Worm (Caenorhabditis elegans) whole organism, L3 larva: ENCODE measurements around the gene trf-1.

Experiments used
- ZK546.5 ChIP-seq: sonication (generic microtip); optimal IDR thresholded peaks from 2 replicates; lab custom pipeline; 2017; ENCODE audit warnings: missing biosample characterization, missing genetic modification characterization
- aly-2 ChIP-seq: fragments of 150-350 bp; optimal IDR thresholded peaks from 2 replicates; lab custom pipeline; 2014; ENCODE audit warnings: missing biosample characterization, missing genetic modification characterization
- ama-1 ChIP-seq: fragments of 150-350 bp; optimal IDR thresholded peaks from 2 replicates; lab custom pipeline; 2018
- ceh-28 ChIP-seq: fragments of 150-350 bp; optimal IDR thresholded peaks from 2 replicates; lab custom pipeline; 2014; ENCODE audit warnings: missing biosample characterization, missing genetic modification reagents, missing genetic modification characterization
- ceh-82 ChIP-seq: fragments of 150-350 bp; optimal IDR thresholded peaks from 2 replicates; lab custom pipeline; 2014; ENCODE audit warnings: missing biosample characterization, missing genetic modification characterization
- ceh-9 ChIP-seq: sonication (generic microtip); optimal IDR thresholded peaks from 2 replicates; lab custom pipeline; 2018; ENCODE audit warnings: missing biosample characterization, missing genetic modification characterization
- egl-5 ChIP-seq: fragments of 150-350 bp; optimal IDR thresholded peaks from 2 replicates; lab custom pipeline; 2017; ENCODE audit warnings: missing biosample characterization, missing genetic modification reagents, missing genetic modification characterization, inconsistent platforms
- elt-1 ChIP-seq: fragments of 150-350 bp; optimal IDR thresholded peaks from 2 replicates; lab custom pipeline; 2014; ENCODE audit warnings: missing biosample characterization, missing genetic modification characterization
- elt-2 ChIP-seq: sonication (generic microtip); optimal IDR thresholded peaks from 2 replicates; lab custom pipeline; 2016; ENCODE audit warnings: missing genetic modification reagents, mild to moderate bottlenecking, missing genetic modification characterization, missing compliant biosample characterization
- elt-3 ChIP-seq, 3 experiments: fragments of 150-350 bp in 1 of 3; sonication (generic microtip) in 2 of 3; optimal IDR thresholded peaks; 2 replicates in 2 of 3; 4 replicates in 1 of 3; lab custom pipeline; 2014 to 2017; ENCODE audit warnings: missing biosample characterization in 3 of 3, missing genetic modification characterization in 3 of 3
- fkh-10 ChIP-seq: sonication (generic microtip); optimal IDR thresholded peaks from 2 replicates; lab custom pipeline; 2017; ENCODE audit warnings: missing biosample characterization, missing genetic modification reagents, missing genetic modification characterization
- fkh-2 ChIP-seq: fragments of 150-350 bp; optimal IDR thresholded peaks from 2 replicates; lab custom pipeline; 2014; ENCODE audit warnings: missing biosample characterization, missing genetic modification reagents, missing genetic modification characterization
- hmg-11 ChIP-seq: sonication (generic microtip); optimal IDR thresholded peaks from 2 replicates; lab custom pipeline; 2016; ENCODE audit warnings: missing genetic modification characterization, missing compliant biosample characterization
- jun-1 ChIP-seq: fragments of 150-350 bp; optimal IDR thresholded peaks from 2 replicates; lab custom pipeline; 2014; ENCODE audit warnings: missing biosample characterization, missing genetic modification reagents, missing genetic modification characterization
- lin-15B ChIP-seq: fragments of 150-350 bp; optimal IDR thresholded peaks from 2 replicates; lab custom pipeline; 2014; ENCODE audit warnings: missing biosample characterization, missing genetic modification characterization
- lsy-12 ChIP-seq: sonication (generic microtip); optimal IDR thresholded peaks from 2 replicates; lab custom pipeline; 2016; ENCODE audit warnings: mild to moderate bottlenecking, missing genetic modification characterization, missing compliant biosample characterization
- mdl-1 ChIP-seq: fragments of 150-350 bp; optimal IDR thresholded peaks from 2 replicates; lab custom pipeline; 2014; ENCODE audit warnings: missing biosample characterization, missing genetic modification characterization
- nfya-1 ChIP-seq: sonication (generic microtip); optimal IDR thresholded peaks from 2 replicates; lab custom pipeline; 2017; ENCODE audit warnings: missing genetic modification characterization, mild to moderate bottlenecking, missing compliant biosample characterization, antibody characterized with exemption, moderate library complexity; ENCODE audit not compliant: insufficient read depth
- nhr-11 ChIP-seq: fragments of 150-350 bp; optimal IDR thresholded peaks from 2 replicates; lab custom pipeline; 2014; ENCODE audit warnings: missing biosample characterization, missing genetic modification characterization
- nhr-12 ChIP-seq: fragments of 150-350 bp; optimal IDR thresholded peaks from 2 replicates; lab custom pipeline; 2014; ENCODE audit warnings: missing biosample characterization, missing genetic modification characterization
- nhr-23 ChIP-seq: fragments of 150-350 bp; optimal IDR thresholded peaks from 2 replicates; lab custom pipeline; 2014; ENCODE audit warnings: missing biosample characterization, missing genetic modification reagents, missing genetic modification characterization
- nhr-237 ChIP-seq: fragments of 150-350 bp; optimal IDR thresholded peaks from 2 replicates; lab custom pipeline; 2014; ENCODE audit warnings: missing biosample characterization, missing genetic modification characterization
- nhr-25 ChIP-seq: sonication (generic microtip); optimal IDR thresholded peaks from 2 replicates; lab custom pipeline; 2017; ENCODE audit warnings: missing biosample characterization, missing genetic modification characterization
- nhr-76 ChIP-seq: fragments of 150-350 bp; sonication (generic microtip); optimal IDR thresholded peaks from 5 replicates; lab custom pipeline; 2014; ENCODE audit warnings: missing biosample characterization, missing genetic modification characterization
- nhr-77 ChIP-seq: fragments of 150-350 bp; optimal IDR thresholded peaks from 2 replicates; lab custom pipeline; 2014; ENCODE audit warnings: missing biosample characterization, missing genetic modification characterization
- pha-4 ChIP-seq: fragments of 150-350 bp; optimal IDR thresholded peaks from 2 replicates; lab custom pipeline; 2014; ENCODE audit warnings: missing biosample characterization, missing genetic modification reagents, missing genetic modification characterization
- pqm-1 ChIP-seq: fragments of 150-350 bp; optimal IDR thresholded peaks from 2 replicates; lab custom pipeline; 2017; ENCODE audit warnings: missing biosample characterization, missing genetic modification characterization, inconsistent platforms
- sea-2 ChIP-seq: fragments of 150-350 bp; sonication (generic microtip); optimal IDR thresholded peaks from 4 replicates; lab custom pipeline; 2014; ENCODE audit warnings: missing biosample characterization, missing genetic modification reagents, missing genetic modification characterization
- skn-1 ChIP-seq: fragments of 150-350 bp; optimal IDR thresholded peaks from 2 replicates; lab custom pipeline; 2014; ENCODE audit warnings: missing biosample characterization, missing genetic modification characterization
- tbx-2 ChIP-seq: sonication (generic microtip); optimal IDR thresholded peaks from 2 replicates; lab custom pipeline; 2016; ENCODE audit warnings: mild to moderate bottlenecking, missing genetic modification characterization, missing compliant biosample characterization
- unc-39 ChIP-seq: sonication (generic microtip); optimal IDR thresholded peaks from 4 replicates; lab custom pipeline; 2017; ENCODE audit warnings: missing biosample characterization, missing genetic modification characterization
- unc-62 ChIP-seq: fragments of 150-350 bp; sonication (generic microtip); optimal IDR thresholded peaks from 4 replicates; lab custom pipeline; 2014; ENCODE audit warnings: missing biosample characterization, missing genetic modification reagents, missing genetic modification characterization

The trf-1 gene

DNA sequence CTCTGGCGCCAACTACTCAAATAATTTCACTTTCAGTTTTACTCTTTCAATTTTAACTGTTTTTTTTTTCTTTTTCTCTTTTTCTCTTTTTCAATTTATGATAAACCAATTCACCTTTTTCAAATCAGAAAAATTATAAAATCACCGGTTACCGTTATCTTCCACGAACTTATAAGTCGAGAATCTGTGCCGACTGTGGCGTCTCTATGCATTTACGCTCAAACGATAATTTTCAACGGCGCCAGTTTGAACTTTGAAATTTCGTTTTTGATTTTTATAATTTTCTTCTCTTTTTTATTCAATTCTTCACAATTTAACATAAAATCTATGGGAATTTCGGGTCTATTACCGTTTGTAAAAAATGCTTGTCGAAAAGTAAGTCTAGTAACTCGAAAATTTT, 6.8 kb upstream of the trf-1 start, which contains the start of gene exo-1:
Gene exo-1, plus strand, starts transcription at position 101 of the 400 bp plus-strand sequence.
- TF ChIP-seq nhr-23 (tag; lab: Kevin White, UChicago) (peak; percentile 82), tbx-2 (tag; lab: Kevin White, UChicago) (no peak), pqm-1 (tag; lab: Kevin White, UChicago) (peak; percentile 70), skn-1 (tag; lab: Kevin White, UChicago) (peak; percentile 29), elt-3 (tag; optimal IDR thresholded peaks at IDR 0.05; lab: Kevin White, UChicago) (peak in 1 of 3 experiments; percentile 6), lsy-12 (tag; lab: Kevin White, UChicago) (no peak), lin-15B (tag; lab: Kevin White, UChicago) (peak; percentile 81), egl-5 (tag; lab: Kevin White, UChicago) (no peak), nhr-25 (peak; percentile 54), ceh-28 (peak; percentile 71), nfya-1 (tag; lab: Kevin White, UChicago) (peak; percentile 70), aly-2 (tag; lab: Kevin White, UChicago) (no peak), pha-4 (tag; lab: Kevin White, UChicago) (peak; percentile 79)
- TF ChIP-seq, all 47 proteins: peak for 9

DNA sequence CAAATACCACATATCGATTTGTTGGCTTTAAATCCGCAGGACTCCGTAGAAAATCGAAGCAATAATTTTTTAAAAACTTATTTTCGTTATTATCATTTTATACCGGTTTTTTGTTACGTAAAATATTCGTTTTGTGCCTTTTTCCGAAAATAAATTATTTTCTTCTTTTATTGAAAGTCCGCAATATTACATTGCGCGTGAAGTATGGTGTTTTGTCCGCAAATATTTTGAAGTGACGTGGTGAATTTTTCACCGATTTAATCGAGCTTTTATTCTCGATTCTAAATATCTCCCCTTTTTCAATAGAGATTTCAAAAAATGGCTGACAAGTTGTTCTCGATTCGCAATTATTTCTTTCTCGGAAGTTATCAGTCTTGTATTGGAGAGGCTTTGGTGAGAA, 4.2 kb upstream of the trf-1 start, which contains the start of gene cope-1:
Gene cope-1, plus strand, starts transcription at position 229 of the 400 bp plus-strand sequence.
- TF ChIP-seq mdl-1 (tag; lab: Kevin White, UChicago): no peak
- no peak for TF ChIP-seq elt-1 (tag; lab: Kevin White, UChicago)
- TF ChIP-seq lin-15B (tag; lab: Kevin White, UChicago): peak; percentile 28
- peak; percentile 46 for TF ChIP-seq nfya-1 (tag; lab: Kevin White, UChicago)
- no peak for TF ChIP-seq sea-2 (GFP tag; lab: Kevin White, UChicago)
- TF ChIP-seq hmg-11 (tag; lab: Kevin White, UChicago): peak; percentile 67
- TF ChIP-seq, all 47 proteins: peak for 3

DNA sequence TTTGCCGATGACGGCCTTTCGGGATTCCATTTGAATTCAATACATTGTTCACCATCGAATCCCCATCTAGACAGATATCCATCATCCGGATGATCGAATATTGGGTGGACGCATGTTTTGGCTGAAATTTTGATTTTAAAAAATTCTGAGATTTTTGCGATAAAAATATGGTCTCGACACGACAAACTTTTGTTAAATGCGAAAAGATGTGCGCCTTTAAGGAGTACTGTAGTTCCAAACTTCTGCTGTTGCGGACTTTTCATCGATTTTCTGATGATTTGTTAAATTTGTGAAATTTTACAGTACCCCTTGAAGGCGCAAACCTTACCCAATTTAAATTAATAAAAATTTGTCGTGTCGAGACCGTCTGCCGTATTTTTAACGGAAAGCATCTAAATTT, 2.4 kb upstream of the trf-1 start:
- TF ChIP-seq ama-1 (lab: Kevin White, UChicago) (peak; percentile 37), sea-2 (GFP tag; lab: Kevin White, UChicago) (no peak)

DNA sequence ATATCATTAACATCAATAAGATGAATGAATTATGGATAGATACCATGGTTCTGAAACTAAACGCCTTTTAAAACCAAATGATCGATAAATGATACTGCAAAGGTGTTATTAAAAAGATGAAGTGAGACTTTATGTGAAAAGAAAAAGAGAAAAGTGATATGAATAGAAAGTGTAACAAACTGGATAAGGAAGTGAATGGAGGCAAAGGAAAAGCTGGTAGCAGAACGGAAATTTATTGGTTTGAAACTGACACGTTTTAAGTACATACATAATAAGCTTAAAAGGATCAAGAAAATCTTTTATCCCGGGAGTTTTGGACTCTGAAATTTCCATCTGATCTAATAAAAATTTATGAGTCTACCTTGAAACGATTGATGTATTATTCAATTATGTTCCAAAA, 594 bp upstream of the trf-1 start, which contains the start of gene bli-5:
Gene bli-5, minus strand, starts transcription at position 101 of the 400 bp plus-strand sequence.
- no peak for TF ChIP-seq nhr-237
- TF ChIP-seq ceh-82 (tag; lab: Kevin White, UChicago): no peak
- TF ChIP-seq unc-62 (GFP tag; lab: Kevin White, UChicago): no peak
- TF ChIP-seq egl-5 (tag; lab: Kevin White, UChicago): no peak
- no peak for TF ChIP-seq fkh-2
- no peak for TF ChIP-seq elt-2
- no peak for TF ChIP-seq aly-2 (tag; lab: Kevin White, UChicago)
- TF ChIP-seq ama-1 (lab: Kevin White, UChicago): no peak
- TF ChIP-seq nhr-11: no peak
- TF ChIP-seq unc-39 (tag; lab: Kevin White, UChicago): no peak
- no peak for TF ChIP-seq nhr-76 (tag; lab: Kevin White, UChicago)
- TF ChIP-seq skn-1 (tag; lab: Kevin White, UChicago): no peak
- no peak for TF ChIP-seq pha-4 (tag; lab: Kevin White, UChicago)
- TF ChIP-seq jun-1 (tag; lab: Kevin White, UChicago): no peak
- no peak for TF ChIP-seq fkh-10 (GFP tag; lab: Kevin White, UChicago)
- TF ChIP-seq nhr-77 (tag; lab: Kevin White, UChicago): no peak
- TF ChIP-seq nhr-25: no peak

DNA sequence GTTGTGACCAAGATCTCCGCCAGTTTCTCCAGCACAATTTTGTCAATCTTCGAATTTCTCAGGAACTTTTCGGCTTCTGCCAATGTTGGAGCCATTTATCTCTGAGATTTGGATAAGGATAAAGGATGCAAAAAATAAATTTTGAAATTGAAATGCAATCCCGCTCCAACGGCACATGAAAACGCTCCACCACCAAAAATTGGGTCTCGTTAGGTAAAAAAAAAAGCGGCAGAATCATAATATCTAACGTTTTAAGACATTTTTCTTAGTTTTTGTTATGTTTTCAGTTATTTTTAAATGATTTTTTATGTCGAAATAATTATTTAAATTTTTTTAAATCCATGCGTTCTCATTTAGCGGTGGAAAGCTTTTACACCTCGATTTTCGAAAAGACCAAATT, 4.1 kb downstream of the trf-1 start, which contains the start of gene F45G2.7:
Gene F45G2.7, minus strand, starts transcription at position 101 of the 400 bp plus-strand sequence.
- TF ChIP-seq pha-4 (tag; lab: Kevin White, UChicago) (no peak), nhr-12 (tag; lab: Kevin White, UChicago) (no peak), ceh-28 (no peak), jun-1 (tag; lab: Kevin White, UChicago) (no peak), unc-62 (GFP tag; lab: Kevin White, UChicago) (no peak), ceh-9 (tag; lab: Kevin White, UChicago) (no peak), ZK546.5 (tag; lab: Kevin White, UChicago) (no peak), mdl-1 (tag; lab: Kevin White, UChicago) (no peak), ceh-82 (tag; lab: Kevin White, UChicago) (no peak), pqm-1 (tag; lab: Kevin White, UChicago) (no peak)
